Worm (Caenorhabditis elegans): ENCODE data around the gene str-9.
"Not testable (repeated sequence)": the region's sequence is repeated elsewhere in the genome, so short reads cannot be mapped to it uniquely, and the experiment has no call there.

The str-9 gene

ce11 chrV:15741851-15742250 lies 16.7 kb upstream of the str-9 start, which contains the start of gene str-18:
str-18 (minus strand) TSS chrV:15741951.
- no peak for TF ChIP-seq drap-1 (GFP tag; optimal IDR thresholded peaks at IDR 0.05)
- TF ChIP-seq lsy-2 (tag; optimal IDR thresholded peaks at IDR 0.05), result no peak
- TF ChIP-seq hlh-1 (tag; optimal IDR thresholded peaks at IDR 0.05), result no peak
- no peak for TF ChIP-seq sem-2 (GFP tag; optimal IDR thresholded peaks at IDR 0.05)
- no peak for TF ChIP-seq blmp-1 (tag; optimal IDR thresholded peaks at IDR 0.05)
- no peak for TF ChIP-seq tbx-8 (GFP tag; optimal IDR thresholded peaks at IDR 0.05)
- TF ChIP-seq ceh-83 (GFP tag; optimal IDR thresholded peaks at IDR 0.05), result no peak
- TF ChIP-seq nhr-12 (tag; optimal IDR thresholded peaks at IDR 0.05), result no peak
- no peak for TF ChIP-seq flh-1 (GFP tag; optimal IDR thresholded peaks at IDR 0.05)
- TF ChIP-seq nhr-76 (tag; optimal IDR thresholded peaks at IDR 0.05), result no peak
- TF ChIP-seq ceh-39 (tag; optimal IDR thresholded peaks at IDR 0.05), result no peak
- no peak for TF ChIP-seq mls-2 (tag; optimal IDR thresholded peaks at IDR 0.05)
- no peak for TF ChIP-seq ztf-11 (tag; optimal IDR thresholded peaks at IDR 0.05)
- no peak for TF ChIP-seq snpc-4 (tag; optimal IDR thresholded peaks at IDR 0.05)

- TF ChIP-seq unc-120 (tag; optimal IDR thresholded peaks at IDR 0.05; ENCODE audit: poor library complexity, severe bottlenecking); hlh-1 (tag; optimal IDR thresholded peaks at IDR 0.05); ham-2 (GFP tag; optimal IDR thresholded peaks at IDR 0.05): not testable (repeated sequence)
Measured at ce11 chrV:15744366-15744765, 14.2 kb upstream of the str-9 start, which contains the start of gene str-19. str-19 (minus strand) TSS chrV:15744466.

ce11 chrV:15748343-15748742 lies 10.2 kb upstream of the str-9 start, which contains the start of gene T23D5.8:
T23D5.8 (minus strand) TSS chrV:15748443.
- not testable (repeated sequence) for TF ChIP-seq lsy-2, zip-8, lin-13 (tag; optimal IDR thresholded peaks at IDR 0.05)

ce11 chrV:15750130-15750529 lies 8.4 kb upstream of the str-9 start, which contains the start of gene str-6:
str-6 (minus strand) TSS chrV:15750230.
- TF ChIP-seq flh-1 (GFP tag; optimal IDR thresholded peaks at IDR 0.05) (no peak), unc-39 (tag; optimal IDR thresholded peaks at IDR 0.05) (no peak), nhr-237 (tag; optimal IDR thresholded peaks at IDR 0.05) (no peak), mep-1 (tag; optimal IDR thresholded peaks at IDR 0.05) (no peak), zip-8 (tag; optimal IDR thresholded peaks at IDR 0.05) (no peak), nhr-12 (tag; optimal IDR thresholded peaks at IDR 0.05) (no peak), ces-1 (GFP tag; optimal IDR thresholded peaks at IDR 0.05) (no peak), ztf-11 (tag; optimal IDR thresholded peaks at IDR 0.05) (no peak), unc-120 (tag; optimal IDR thresholded peaks at IDR 0.05; ENCODE audit: poor library complexity, severe bottlenecking) (no peak), pha-4 (tag; optimal IDR thresholded peaks at IDR 0.05) (no peak), hlh-1 (tag; optimal IDR thresholded peaks at IDR 0.05) (no peak), lin-13 (tag; optimal IDR thresholded peaks at IDR 0.05) (no peak), tbx-8 (GFP tag; optimal IDR thresholded peaks at IDR 0.05) (no peak), mls-2 (tag; optimal IDR thresholded peaks at IDR 0.05) (no peak), lsy-2 (tag; optimal IDR thresholded peaks at IDR 0.05) (no peak), M03D4.4 (tag; optimal IDR thresholded peaks at IDR 0.05) (no peak), cnd-1 (tag; optimal IDR thresholded peaks at IDR 0.05) (no peak)

ce11 chrV:15752049-15752448 lies 6.5 kb upstream of the str-9 start, which contains the start of gene str-43:
str-43 (minus strand) TSS chrV:15752149.
- TF ChIP-seq ham-2 (GFP tag; optimal IDR thresholded peaks at IDR 0.05), result no peak
- no peak for TF ChIP-seq elt-3 (tag; optimal IDR thresholded peaks at IDR 0.05)
- no peak for TF ChIP-seq snpc-4 (tag; optimal IDR thresholded peaks at IDR 0.05)
- no peak for TF ChIP-seq nhr-2 (tag; optimal IDR thresholded peaks at IDR 0.05)

ce11 chrV:15752941-15753340 lies 5.6 kb upstream of the str-9 start, which contains the start of gene str-5:
str-5 (plus strand) TSS chrV:15753241.
- TF ChIP-seq ces-1 (GFP tag; optimal IDR thresholded peaks at IDR 0.05); bed-3 (GFP tag; optimal IDR thresholded peaks at IDR 0.05); blmp-1 (tag; optimal IDR thresholded peaks at IDR 0.05): not testable (repeated sequence)

ce11 chrV:15754731-15755130 lies 3.8 kb upstream of the str-9 start, which contains the start of gene str-8:
str-8 (plus strand) TSS chrV:15755031.
- TF ChIP-seq ces-1 (GFP tag; optimal IDR thresholded peaks at IDR 0.05); unc-120 (tag; optimal IDR thresholded peaks at IDR 0.05; ENCODE audit: poor library complexity, severe bottlenecking); mep-1 (tag; optimal IDR thresholded peaks at IDR 0.05): not testable (repeated sequence)
